Worm (Caenorhabditis elegans) whole organism, late embryonic: ENCODE results near the gene ift-74.
A peak's percentile ranks its signal among the peaks of the same experiment; 100 is the strongest.

ENCODE experiments used
- F13H6.1 ChIP-seq: sonication (generic microtip); optimal IDR thresholded peaks from 2 replicates; lab custom pipeline; 2016; ENCODE audit warnings: missing genetic modification characterization, missing compliant biosample characterization
- Y22D7AL.16 ChIP-seq: sonication (generic microtip); optimal IDR thresholded peaks from 2 replicates; lab custom pipeline; 2016; ENCODE audit warnings: missing genetic modification characterization, missing compliant biosample characterization
- ahr-1 ChIP-seq: sonication (generic microtip); optimal IDR thresholded peaks from 2 replicates; lab custom pipeline; 2016; ENCODE audit warnings: missing genetic modification characterization, missing compliant biosample characterization
- ama-1 ChIP-seq: fragments of 150-350 bp; optimal IDR thresholded peaks from 2 replicates; lab custom pipeline; 2014
- ceh-19 ChIP-seq: fragments of 200-800 bp; sonication (Bioruptor generic); optimal IDR thresholded peaks from 2 replicates; lab custom pipeline; 2018; ENCODE audit warnings: mild to moderate bottlenecking, missing genetic modification characterization, missing compliant biosample characterization
- ceh-24 ChIP-seq: sonication (generic microtip); optimal IDR thresholded peaks from 2 replicates; lab custom pipeline; 2016; ENCODE audit warnings: mild to moderate bottlenecking, missing genetic modification characterization, missing compliant biosample characterization
- ceh-30 ChIP-seq: fragments of 150-350 bp; optimal IDR thresholded peaks from 2 replicates; lab custom pipeline; 2014; ENCODE audit warnings: missing biosample characterization, missing genetic modification characterization
- ceh-31 ChIP-seq: sonication (generic microtip); optimal IDR thresholded peaks from 2 replicates; lab custom pipeline; 2016; ENCODE audit warnings: missing genetic modification characterization, missing compliant biosample characterization
- ceh-34 ChIP-seq: sonication (generic microtip); optimal IDR thresholded peaks from 2 replicates; lab custom pipeline; 2016; ENCODE audit warnings: mild to moderate bottlenecking, missing genetic modification characterization, missing compliant biosample characterization
- ceh-45 ChIP-seq: fragments of 200-800 bp; sonication (Bioruptor generic); IDR thresholded peaks from 2 replicates; pipeline ENCODE4 v1.3.6; 2022; ENCODE audit warnings: missing genetic modification reagents, missing genetic modification characterization, missing compliant biosample characterization
- ceh-6 ChIP-seq: fragments of 200-800 bp; sonication (Bioruptor generic); optimal IDR thresholded peaks from 2 replicates; lab custom pipeline; 2018; ENCODE audit warnings: mild to moderate bottlenecking, missing genetic modification characterization, missing compliant biosample characterization
- che-1 ChIP-seq: sonication (generic microtip); optimal IDR thresholded peaks from 2 replicates; lab custom pipeline; 2016; ENCODE audit warnings: mild to moderate bottlenecking, missing genetic modification characterization, missing compliant biosample characterization
- dmd-4 ChIP-seq: sonication (generic microtip); optimal IDR thresholded peaks from 2 replicates; lab custom pipeline; 2016; ENCODE audit warnings: borderline replicate concordance, missing genetic modification characterization, missing compliant biosample characterization
- dve-1 ChIP-seq: sonication (generic microtip); optimal IDR thresholded peaks from 2 replicates; lab custom pipeline; 2017; ENCODE audit warnings: antibody characterized with exemption, mild to moderate bottlenecking, missing genetic modification characterization, missing compliant biosample characterization
- elt-2 ChIP-seq: sonication (generic microtip); optimal IDR thresholded peaks from 2 replicates; lab custom pipeline; 2016; ENCODE audit warnings: missing genetic modification reagents, missing genetic modification characterization, missing compliant biosample characterization
- elt-4 ChIP-seq: sonication (generic microtip); optimal IDR thresholded peaks from 2 replicates; lab custom pipeline; 2016; ENCODE audit warnings: missing genetic modification characterization, missing compliant biosample characterization
- ets-4 ChIP-seq: sonication (generic microtip); optimal IDR thresholded peaks from 2 replicates; lab custom pipeline; 2016; ENCODE audit warnings: missing genetic modification characterization, missing compliant biosample characterization
- fkh-6 ChIP-seq: sonication (generic microtip); optimal IDR thresholded peaks from 2 replicates; lab custom pipeline; 2016; ENCODE audit warnings: missing genetic modification characterization, missing compliant biosample characterization
- hlh-13 ChIP-seq: fragments of 200-800 bp; sonication (Bioruptor generic); optimal IDR thresholded peaks from 2 replicates; lab custom pipeline; 2018; ENCODE audit warnings: mild to moderate bottlenecking, missing genetic modification characterization, missing compliant biosample characterization
- hlh-15 ChIP-seq: sonication (generic microtip); optimal IDR thresholded peaks from 2 replicates; lab custom pipeline; 2016; ENCODE audit warnings: missing genetic modification characterization, missing compliant biosample characterization
- hlh-8 ChIP-seq: sonication (generic microtip); optimal IDR thresholded peaks from 2 replicates; lab custom pipeline; 2016; ENCODE audit warnings: missing genotype, missing genetic modification characterization, missing compliant biosample characterization
- lim-6 ChIP-seq: sonication (generic microtip); optimal IDR thresholded peaks from 2 replicates; lab custom pipeline; 2016; ENCODE audit warnings: missing genetic modification characterization, missing compliant biosample characterization
- nfya-1 ChIP-seq: sonication (generic microtip); optimal IDR thresholded peaks from 2 replicates; lab custom pipeline; 2017; ENCODE audit warnings: missing genetic modification characterization, mild to moderate bottlenecking, missing compliant biosample characterization, antibody characterized with exemption, moderate library complexity
- nhr-232 ChIP-seq: sonication (generic microtip); optimal IDR thresholded peaks from 2 replicates; lab custom pipeline; 2016; ENCODE audit warnings: missing genetic modification characterization, missing compliant biosample characterization
- odd-2 ChIP-seq: sonication (generic microtip); optimal IDR thresholded peaks from 2 replicates; lab custom pipeline; 2017; ENCODE audit warnings: antibody characterized with exemption, mild to moderate bottlenecking, missing genetic modification characterization, missing compliant biosample characterization
- pax-1 ChIP-seq: fragments of 150-350 bp; optimal IDR thresholded peaks from 2 replicates; lab custom pipeline; 2014; ENCODE audit warnings: missing biosample characterization, missing genetic modification characterization
- pha-2 ChIP-seq: sonication (generic microtip); optimal IDR thresholded peaks from 2 replicates; lab custom pipeline; 2017; ENCODE audit warnings: mild to moderate bottlenecking, missing genetic modification characterization, missing compliant biosample characterization
- pha-4 ChIP-seq: fragments of 150-350 bp; optimal IDR thresholded peaks from 2 replicates; lab custom pipeline; 2018; ENCODE audit warnings: missing biosample characterization, missing genetic modification reagents, missing genetic modification characterization
- pqm-1 ChIP-seq: sonication (generic microtip); optimal IDR thresholded peaks from 2 replicates; lab custom pipeline; 2016; ENCODE audit warnings: missing genetic modification characterization, missing compliant biosample characterization
- ref-2 ChIP-seq: sonication (generic microtip); optimal IDR thresholded peaks from 2 replicates; lab custom pipeline; 2016; ENCODE audit warnings: missing genetic modification characterization, missing compliant biosample characterization
- rnt-1 ChIP-seq: sonication (generic microtip); optimal IDR thresholded peaks from 2 replicates; lab custom pipeline; 2016; ENCODE audit warnings: missing genetic modification characterization, missing compliant biosample characterization
- sdc-2 ChIP-seq: sonication (generic microtip); optimal IDR thresholded peaks from 2 replicates; lab custom pipeline; 2016; ENCODE audit warnings: missing genotype, missing genetic modification characterization, missing compliant biosample characterization
- sox-4 ChIP-seq: sonication (generic microtip); optimal IDR thresholded peaks from 2 replicates; lab custom pipeline; 2017; ENCODE audit warnings: mild to moderate bottlenecking, missing genetic modification characterization, inconsistent platforms, missing compliant biosample characterization
- unc-42 ChIP-seq: sonication (generic microtip); optimal IDR thresholded peaks from 2 replicates; lab custom pipeline; 2016; ENCODE audit warnings: missing genotype, missing genetic modification characterization, missing compliant biosample characterization
- unc-86 ChIP-seq: sonication (generic microtip); optimal IDR thresholded peaks from 2 replicates; lab custom pipeline; 2016; ENCODE audit warnings: missing genetic modification characterization, missing compliant biosample characterization
- ztf-16 ChIP-seq: sonication (generic microtip); optimal IDR thresholded peaks from 2 replicates; lab custom pipeline; 2017; ENCODE audit warnings: missing genetic modification characterization, missing compliant biosample characterization

The ift-74 gene

ce11 chrII:6637854-6638253 lies 42.0 kb upstream of the ift-74 start:
- no peak for TF ChIP-seq rnt-1 (tag; lab: Kevin White, UChicago)
- no peak for TF ChIP-seq ref-2
- TF ChIP-seq hlh-8 (tag; lab: Kevin White, UChicago), result no peak
- no peak for TF ChIP-seq ahr-1 (tag; lab: Kevin White, UChicago)
- TF ChIP-seq hlh-13 (GFP tag; lab: Kevin White, UChicago), result no peak
- TF ChIP-seq ama-1 (lab: Kevin White, UChicago), result no peak
- no peak for TF ChIP-seq ceh-6 (GFP tag; lab: Kevin White, UChicago)
- TF ChIP-seq dve-1 (tag; lab: Kevin White, UChicago), result no peak
- no peak for TF ChIP-seq ets-4 (tag; lab: Kevin White, UChicago)
- TF ChIP-seq nfya-1 (tag; lab: Kevin White, UChicago), result no peak
- TF ChIP-seq ceh-34 (tag; lab: Kevin White, UChicago), result no peak
- no peak for TF ChIP-seq hlh-15 (tag; lab: Kevin White, UChicago)
- TF ChIP-seq pha-2 (tag; lab: Kevin White, UChicago), result no peak
- TF ChIP-seq fkh-6, result no peak
- TF ChIP-seq F13H6.1 (tag; lab: Kevin White, UChicago), result no peak

- TF ChIP-seq elt-2 (tag; lab: Kevin White, UChicago) (no peak), ztf-16 (tag; lab: Kevin White, UChicago) (no peak), ceh-30 (no peak), hlh-13 (GFP tag; lab: Kevin White, UChicago) (no peak), pqm-1 (tag; lab: Kevin White, UChicago) (no peak), unc-42 (tag; lab: Kevin White, UChicago) (peak; percentile 67), ceh-45 (GFP tag; lab: Robert Waterston, UW) (no peak)
- TF ChIP-seq, all 69 proteins: peak for 1
Measured at ce11 chrII:6642180-6642579, 37.6 kb upstream of the ift-74 start.

- TF ChIP-seq ceh-24 (tag; lab: Kevin White, UChicago), result no peak
- no peak for TF ChIP-seq ceh-19 (GFP tag; lab: Kevin White, UChicago)
- no peak for TF ChIP-seq sdc-2 (tag; lab: Kevin White, UChicago)
- TF ChIP-seq pha-2 (tag; lab: Kevin White, UChicago), result no peak
Measured at ce11 chrII:6642651-6643167, 37.1 kb upstream of the ift-74 start, which contains the start of gene T19D12.6. Gene T19D12.6, minus strand, starts transcription at chrII:6643117.

ce11 chrII:6646903-6647302 lies 32.9 kb upstream of the ift-74 start:
- no peak for TF ChIP-seq unc-86 (tag; lab: Kevin White, UChicago)
- no peak for TF ChIP-seq ztf-16 (tag; lab: Kevin White, UChicago)
- no peak for TF ChIP-seq Y22D7AL.16 (tag; lab: Kevin White, UChicago)
- TF ChIP-seq sdc-2 (tag; lab: Kevin White, UChicago), result no peak
- no peak for TF ChIP-seq che-1
- TF ChIP-seq dve-1 (tag; lab: Kevin White, UChicago), result no peak
- no peak for TF ChIP-seq ceh-45 (GFP tag; lab: Robert Waterston, UW)
- TF ChIP-seq pha-4 (tag; lab: Kevin White, UChicago), result no peak
- TF ChIP-seq pqm-1 (tag; lab: Kevin White, UChicago), result no peak
- TF ChIP-seq lim-6, result no peak
- no peak for TF ChIP-seq odd-2 (tag; lab: Kevin White, UChicago)
- no peak for TF ChIP-seq nhr-232 (tag; lab: Kevin White, UChicago)
- TF ChIP-seq dmd-4, result no peak
- no peak for TF ChIP-seq ref-2
- TF ChIP-seq elt-4, result no peak
- TF ChIP-seq, all 69 proteins: peak for 0

ce11 chrII:6649026-6649425 lies 30.8 kb upstream of the ift-74 start, which contains the start of gene oig-8:
Gene oig-8, minus strand, starts transcription at chrII:6649126.
- TF ChIP-seq pax-1 (tag; lab: Kevin White, UChicago), result no peak
- no peak for TF ChIP-seq ceh-31 (tag; lab: Kevin White, UChicago)
- TF ChIP-seq sox-4, result no peak
- TF ChIP-seq ref-2, result no peak
